Fruit fly (Drosophila melanogaster) whole organism, adult: Measurements from ENCODE around the gene Naam.
A peak's percentile ranks its signal among the peaks of the same experiment; 100 is the strongest.

Source experiments
- CG11617 ChIP-seq: fragments of 200-800 bp; sonication (Bioruptor generic); optimal IDR thresholded peaks from 2 replicates; lab custom pipeline; 2017; ENCODE audit warnings: mild to moderate bottlenecking, missing biosample characterization, missing genetic modification reagents, missing genetic modification characterization
- CG12768 ChIP-seq: fragments of 200-800 bp; sonication (Bioruptor generic); optimal IDR thresholded peaks from 2 replicates; lab custom pipeline; 2017; ENCODE audit warnings: missing biosample characterization, missing genetic modification characterization, mild to moderate bottlenecking, moderate library complexity, missing genetic modification reagents
- CG14711 ChIP-seq: fragments of 200-800 bp; sonication (Bioruptor generic); optimal IDR thresholded peaks from 2 replicates; lab custom pipeline; 2018; ENCODE audit warnings: missing biosample characterization, mild to moderate bottlenecking, missing genetic modification characterization, moderate library complexity
- CG1620 ChIP-seq: fragments of 200-800 bp; sonication (Bioruptor generic); optimal IDR thresholded peaks from 2 replicates; lab custom pipeline; 2016; ENCODE audit warnings: missing biosample characterization, missing genetic modification characterization
- CG33017 ChIP-seq: fragments of 200-800 bp; sonication (Bioruptor generic); optimal IDR thresholded peaks from 2 replicates; lab custom pipeline; 2018; ENCODE audit warnings: missing biosample characterization, mild to moderate bottlenecking, missing genetic modification characterization, moderate library complexity
- CG5204 ChIP-seq: fragments of 200-800 bp; sonication (Bioruptor generic); optimal IDR thresholded peaks from 2 replicates; lab custom pipeline; 2016; ENCODE audit warnings: missing biosample characterization, missing genetic modification characterization
- CG7045 ChIP-seq: fragments of 200-800 bp; sonication (Bioruptor generic); optimal IDR thresholded peaks from 2 replicates; lab custom pipeline; 2017; ENCODE audit warnings: missing biosample characterization, mild to moderate bottlenecking, missing genetic modification characterization
- CG7101 ChIP-seq: fragments of 200-800 bp; sonication (Bioruptor generic); optimal IDR thresholded peaks from 2 replicates; lab custom pipeline; 2018; ENCODE audit warnings: missing biosample characterization, mild to moderate bottlenecking, missing genetic modification characterization, moderate library complexity
- Clk ChIP-seq: fragments of 200-800 bp; sonication (Bioruptor generic); optimal IDR thresholded peaks from 2 replicates; lab custom pipeline; 2017; ENCODE audit warnings: missing biosample characterization, missing genetic modification characterization
- Crg-1 ChIP-seq: fragments of 200-800 bp; sonication (Bioruptor generic); optimal IDR thresholded peaks from 2 replicates; lab custom pipeline; 2016; ENCODE audit warnings: missing biosample characterization, missing genetic modification characterization
- Hr96 ChIP-seq: fragments of 200-800 bp; sonication (Bioruptor generic); optimal IDR thresholded peaks from 2 replicates; lab custom pipeline; 2016; ENCODE audit warnings: missing biosample characterization, missing genetic modification characterization
- Mnt ChIP-seq: fragments of 200-800 bp; sonication (Bioruptor generic); optimal IDR thresholded peaks from 2 replicates; lab custom pipeline; 2016; ENCODE audit warnings: missing biosample characterization, mild to moderate bottlenecking, missing genetic modification characterization
- bab1 ChIP-seq: fragments of 200-800 bp; sonication (Bioruptor generic); optimal IDR thresholded peaks from 3 replicates; lab custom pipeline; 2019; ENCODE audit warnings: missing biosample characterization, mild to moderate bottlenecking, missing genetic modification characterization, moderate library complexity
- cic ChIP-seq: fragments of 200-800 bp; sonication (Bioruptor generic); optimal IDR thresholded peaks from 2 replicates; lab custom pipeline; 2017; ENCODE audit warnings: missing biosample characterization, mild to moderate bottlenecking, missing genetic modification characterization, moderate library complexity
- cnc ChIP-seq, 2 experiments: fragments of >200 bp; optimal IDR thresholded peaks; 2 replicates each; lab custom pipeline; 2017
- kay ChIP-seq: fragments of 200-800 bp; sonication (Bioruptor generic); peaks from one replicate; lab custom pipeline; 2016; ENCODE audit warnings: missing biosample characterization, missing genetic modification characterization, borderline replicate concordance
- ovo ChIP-seq: fragments of 200-800 bp; sonication (Bioruptor generic); optimal IDR thresholded peaks from 2 replicates; lab custom pipeline; 2016; ENCODE audit warnings: missing biosample characterization, missing genetic modification characterization
- pad ChIP-seq: fragments of 200-800 bp; sonication (Bioruptor generic); optimal IDR thresholded peaks from 3 replicates; lab custom pipeline; 2017; ENCODE audit warnings: missing biosample characterization, missing genetic modification characterization, mild to moderate bottlenecking, moderate library complexity, missing genetic modification reagents
- tj ChIP-seq: fragments of 200-800 bp; sonication (Bioruptor generic); optimal IDR thresholded peaks from 3 replicates; lab custom pipeline; 2017; ENCODE audit warnings: missing biosample characterization, mild to moderate bottlenecking, missing genetic modification characterization, moderate library complexity
- toe ChIP-seq: fragments of 200-800 bp; sonication (Bioruptor generic); optimal IDR thresholded peaks from 2 replicates; lab custom pipeline; 2016; ENCODE audit warnings: missing biosample characterization, missing genetic modification characterization

Naam gene

dm6 chr3R:19650718-19651117 lies 20.5 kb upstream of the Naam start, which contains the start of gene CG31219:
Gene CG31219, plus strand, starts transcription at chr3R:19651018.
- no peak for TF ChIP-seq CG11617 (GFP tag; lab: Kevin White, UChicago)
- TF ChIP-seq toe (GFP tag; lab: Kevin White, UChicago): no peak
- no peak for TF ChIP-seq CG1620 (GFP tag; lab: Kevin White, UChicago)
- no peak for TF ChIP-seq pad (GFP tag; lab: Kevin White, UChicago)
- TF ChIP-seq CG12768 (GFP tag; lab: Kevin White, UChicago): no peak
- no peak for TF ChIP-seq CG7045 (GFP tag; lab: Kevin White, UChicago)
- TF ChIP-seq cnc (optimal IDR thresholded peaks at IDR 0.05; lab: Kevin White, UChicago): no peak
- no peak for TF ChIP-seq CG33017 (tag; lab: Kevin White, UChicago)
- TF ChIP-seq tj: no peak
- TF ChIP-seq ovo (GFP tag; lab: Kevin White, UChicago): no peak
- TF ChIP-seq cic: no peak
- no peak for TF ChIP-seq Hr96 (GFP tag; lab: Kevin White, UChicago)
- TF ChIP-seq CG5204 (GFP tag; lab: Kevin White, UChicago): no peak
- TF ChIP-seq CG14711 (tag; lab: Kevin White, UChicago): no peak

- TF ChIP-seq tj (no peak), Mnt (peak; percentile 67)
Observed at dm6 chr3R:19656455-19656854, 14.8 kb upstream of the Naam start.

- TF ChIP-seq tj (no peak), Clk (GFP tag; lab: Kevin White, UChicago) (no peak), CG11617 (GFP tag; lab: Kevin White, UChicago) (no peak)
Observed at dm6 chr3R:19657235-19657634, 14.0 kb upstream of the Naam start.

dm6 chr3R:19657766-19658165 lies 13.5 kb upstream of the Naam start, which contains the start of gene CG6184:
Gene CG6184, minus strand, starts transcription at chr3R:19657866.
- TF ChIP-seq ovo (GFP tag; lab: Kevin White, UChicago): no peak
- TF ChIP-seq cnc (optimal IDR thresholded peaks at IDR 0.05; lab: Kevin White, UChicago): no peak
- no peak for TF ChIP-seq bab1 (GFP tag; lab: Kevin White, UChicago)
- TF ChIP-seq Crg-1 (GFP tag; lab: Kevin White, UChicago): no peak
- TF ChIP-seq CG33017 (tag; lab: Kevin White, UChicago): no peak
- no peak for TF ChIP-seq pad (GFP tag; lab: Kevin White, UChicago)
- TF ChIP-seq tj: no peak
- no peak for TF ChIP-seq toe (GFP tag; lab: Kevin White, UChicago)
- no peak for TF ChIP-seq CG7101 (tag; lab: Kevin White, UChicago)
- no peak for TF ChIP-seq Clk (GFP tag; lab: Kevin White, UChicago)
- TF ChIP-seq CG12768 (GFP tag; lab: Kevin White, UChicago): no peak
- no peak for TF ChIP-seq CG14711 (tag; lab: Kevin White, UChicago)
- TF ChIP-seq CG5204 (GFP tag; lab: Kevin White, UChicago): no peak
- TF ChIP-seq Mnt: no peak
- no peak for TF ChIP-seq Hr96 (GFP tag; lab: Kevin White, UChicago)
- no peak for TF ChIP-seq CG7045 (GFP tag; lab: Kevin White, UChicago)
- no peak for TF ChIP-seq CG11617 (GFP tag; lab: Kevin White, UChicago)
- no peak for TF ChIP-seq kay (GFP tag; lab: Kevin White, UChicago)

- no peak for TF ChIP-seq CG14711 (tag; lab: Kevin White, UChicago)
- TF ChIP-seq CG5204 (GFP tag; lab: Kevin White, UChicago): no peak
Observed at dm6 chr3R:19659448-19659847, 11.8 kb upstream of the Naam start, which contains the start of gene ort. Gene ort, plus strand, starts transcription at chr3R:19659748.

dm6 chr3R:19664713-19665112 lies 6.5 kb upstream of the Naam start, which contains the start of gene CG7432:
Gene CG7432, plus strand, starts transcription at chr3R:19665007.
- TF ChIP-seq CG14711 (tag; lab: Kevin White, UChicago): no peak
- TF ChIP-seq bab1 (GFP tag; lab: Kevin White, UChicago): no peak
- TF ChIP-seq pad (GFP tag; lab: Kevin White, UChicago): no peak
- no peak for TF ChIP-seq Hr96 (GFP tag; lab: Kevin White, UChicago)
- TF ChIP-seq toe (GFP tag; lab: Kevin White, UChicago): no peak
- no peak for TF ChIP-seq Crg-1 (GFP tag; lab: Kevin White, UChicago)
- TF ChIP-seq kay (GFP tag; lab: Kevin White, UChicago): no peak
- no peak for TF ChIP-seq CG12768 (GFP tag; lab: Kevin White, UChicago)
- TF ChIP-seq CG1620 (GFP tag; lab: Kevin White, UChicago): no peak

dm6 chr3R:19672136-19672535 lies 886 bp downstream of the Naam start:
- TF ChIP-seq pad (GFP tag; lab: Kevin White, UChicago) (no peak), cic (no peak), CG11617 (GFP tag; lab: Kevin White, UChicago) (no peak), Clk (GFP tag; lab: Kevin White, UChicago) (no peak), CG5204 (GFP tag; lab: Kevin White, UChicago) (no peak), Crg-1 (GFP tag; lab: Kevin White, UChicago) (no peak), CG7101 (tag; lab: Kevin White, UChicago) (no peak), bab1 (GFP tag; lab: Kevin White, UChicago) (no peak), CG12768 (GFP tag; lab: Kevin White, UChicago) (no peak), kay (GFP tag; lab: Kevin White, UChicago) (no peak), Hr96 (GFP tag; lab: Kevin White, UChicago) (no peak), CG33017 (tag; lab: Kevin White, UChicago) (no peak), tj (no peak), CG14711 (tag; lab: Kevin White, UChicago) (no peak), ovo (GFP tag; lab: Kevin White, UChicago) (no peak)
